Fruit fly (Drosophila melanogaster) whole organism, pupa: ENCODE results near the gene CG6996.

Experiments
- CG10348 ChIP-seq: fragments of 200-800 bp; sonication (Bioruptor generic); IDR thresholded peaks from 2 replicates; pipeline ENCODE4 v1.3.6; 2022; ENCODE audit warnings: missing biosample characterization, missing genetic modification characterization
- CG12605 ChIP-seq: fragments of 200-800 bp; sonication (Bioruptor generic); IDR thresholded peaks from 2 replicates; pipeline ENCODE4 v1.3.6; 2022; ENCODE audit warnings: missing biosample characterization, missing genetic modification characterization
- CG13204 ChIP-seq: fragments of 200-800 bp; sonication (Bioruptor generic); optimal IDR thresholded peaks from 2 replicates; lab custom pipeline; 2018; ENCODE audit warnings: missing biosample characterization, mild to moderate bottlenecking, missing genetic modification characterization, moderate library complexity
- CG32121 ChIP-seq: fragments of 200-800 bp; sonication (Bioruptor generic); IDR thresholded peaks from 2 replicates; pipeline ENCODE4 v1.3.6; 2022; ENCODE audit warnings: missing biosample characterization, missing genetic modification characterization
- CG4496 ChIP-seq: fragments of 200-800 bp; sonication (Bioruptor generic); IDR thresholded peaks from 3 replicates; pipeline ENCODE4 v1.3.6; 2022; ENCODE audit warnings: missing biosample characterization, missing genetic modification characterization
- CG8301 ChIP-seq: fragments of 200-800 bp; sonication (Bioruptor generic); optimal IDR thresholded peaks from 2 replicates; lab custom pipeline; 2018; ENCODE audit warnings: missing biosample characterization, mild to moderate bottlenecking, missing genetic modification characterization
- D1 ChIP-seq: fragments of 200-800 bp; sonication (Bioruptor generic); optimal IDR thresholded peaks from 2 replicates; lab custom pipeline; 2018; ENCODE audit warnings: missing biosample characterization, mild to moderate bottlenecking, missing genetic modification characterization, moderate library complexity
- EcR ChIP-seq: fragments of 200-800 bp; sonication (Bioruptor generic); optimal IDR thresholded peaks from 3 replicates; lab custom pipeline; 2019; ENCODE audit warnings: missing biosample characterization, missing genetic modification characterization, mild to moderate bottlenecking, moderate library complexity, missing genetic modification reagents
- Pif1A ChIP-seq: fragments of 200-800 bp; sonication (Bioruptor generic); optimal IDR thresholded peaks from 3 replicates; lab custom pipeline; 2016; ENCODE audit warnings: missing biosample characterization, missing genetic modification characterization
- fd96Ca ChIP-seq: fragments of 200-800 bp; sonication (Bioruptor generic); IDR thresholded peaks from 3 replicates; pipeline ENCODE4 v1.3.6; 2022; ENCODE audit warnings: missing biosample characterization, missing genetic modification characterization
- gl ChIP-seq: fragments of 200-800 bp; sonication (Bioruptor generic); optimal IDR thresholded peaks from 2 replicates; lab custom pipeline; 2018; ENCODE audit warnings: missing biosample characterization, mild to moderate bottlenecking, missing genetic modification characterization
- rn ChIP-seq: fragments of 200-800 bp; sonication (Bioruptor generic); IDR thresholded peaks from 2 replicates; pipeline ENCODE4 v1.3.6; 2022; ENCODE audit warnings: missing biosample characterization, missing genetic modification characterization

- no peak for TF ChIP-seq CG13204 (GFP tag; lab: Kevin White, UChicago)
- TF ChIP-seq rn (GFP tag; lab: Robert Waterston, UW) = no peak
- no peak for TF ChIP-seq fd96Ca (GFP tag; lab: Robert Waterston, UW)
- TF ChIP-seq CG8301 (tag; lab: Kevin White, UChicago) = no peak
- TF ChIP-seq D1 (tag; lab: Kevin White, UChicago) = no peak
- TF ChIP-seq CG4496 (GFP tag; lab: Robert Waterston, UW) = no peak
- TF ChIP-seq CG32121 = no peak
- TF ChIP-seq Pif1A = no peak
- no peak for TF ChIP-seq gl (tag; lab: Kevin White, UChicago)
- no peak for TF ChIP-seq EcR (GFP tag; lab: Kevin White, UChicago)
- no peak for TF ChIP-seq CG10348 (GFP tag; lab: Robert Waterston, UW)
- TF ChIP-seq CG12605 (GFP tag; lab: Robert Waterston, UW) = no peak
Measured at dm6 chr3L:20222617-20223016, 15.3 kb downstream of the CG6996 start.
